Worm (Caenorhabditis elegans) whole organism, midembryonic: ENCODE data around the gene Y39E4A.1.

Experiments used
- T22C8.4 ChIP-seq: fragments of 200-800 bp; sonication (Bioruptor generic); IDR thresholded peaks from 2 replicates; pipeline ENCODE4 v1.3.6; 2022; ENCODE audit warnings: missing genetic modification characterization, missing compliant biosample characterization
- cog-1 ChIP-seq: sonication (generic microtip); optimal IDR thresholded peaks from 2 replicates; lab custom pipeline; 2016; ENCODE audit warnings: missing genetic modification characterization, missing compliant biosample characterization
- klf-2 ChIP-seq: fragments of 200-800 bp; sonication (Bioruptor generic); conservative IDR thresholded peaks from 2 replicates; pipeline ENCODE4 v1.3.6; 2022; ENCODE audit warnings: missing genetic modification reagents, missing genetic modification characterization, missing compliant biosample characterization
- med-1 ChIP-seq: sonication (generic microtip); optimal IDR thresholded peaks from 2 replicates; lab custom pipeline; 2017; ENCODE audit warnings: missing genetic modification characterization, mild to moderate bottlenecking, missing compliant biosample characterization, antibody characterized with exemption, missing genetic modification reagents; ENCODE audit not compliant: insufficient read depth
- ref-1 ChIP-seq: fragments of 200-800 bp; sonication (Bioruptor generic); conservative IDR thresholded peaks from 2 replicates; pipeline ENCODE4 v1.3.6; 2022; ENCODE audit warnings: missing genetic modification reagents, missing genetic modification characterization, missing compliant biosample characterization
- ztf-29 ChIP-seq: fragments of 200-800 bp; sonication (Bioruptor generic); IDR thresholded peaks from 2 replicates; pipeline ENCODE4 v1.3.6; 2022; ENCODE audit warnings: missing genetic modification reagents, missing genetic modification characterization, missing compliant biosample characterization

DNA sequence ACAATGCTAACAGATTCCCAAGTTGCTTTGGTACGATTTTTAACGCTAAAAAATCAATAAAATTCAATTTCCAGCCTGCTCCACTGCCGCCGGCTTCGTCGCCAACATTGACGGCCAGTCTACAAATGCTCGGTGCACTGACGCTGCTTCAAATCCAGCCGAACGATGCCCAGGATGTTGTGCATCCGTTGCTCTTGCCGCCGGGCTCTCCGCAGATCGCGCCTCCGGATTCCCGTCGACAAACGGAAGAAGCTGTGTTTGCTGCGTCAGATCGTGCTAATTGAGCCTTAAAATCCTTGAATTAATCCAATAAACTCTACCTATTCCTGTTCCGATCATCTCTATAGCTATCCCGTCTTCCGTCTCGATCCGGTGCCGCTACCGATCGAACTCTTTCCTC lies 20.1 kb upstream of the Y39E4A.1 start:
- TF ChIP-seq ztf-29 (GFP tag; lab: Robert Waterston, UW) (no peak), cog-1 (tag; lab: Kevin White, UChicago) (no peak), T22C8.4 (GFP tag; lab: Robert Waterston, UW) (no peak), klf-2 (GFP tag; lab: Robert Waterston, UW) (no peak), med-1 (GFP tag; lab: Kevin White, UChicago) (no peak), ref-1 (GFP tag; lab: Robert Waterston, UW) (no peak)
